Worm (Caenorhabditis elegans): ENCODE data around the gene his-69.

DNA sequence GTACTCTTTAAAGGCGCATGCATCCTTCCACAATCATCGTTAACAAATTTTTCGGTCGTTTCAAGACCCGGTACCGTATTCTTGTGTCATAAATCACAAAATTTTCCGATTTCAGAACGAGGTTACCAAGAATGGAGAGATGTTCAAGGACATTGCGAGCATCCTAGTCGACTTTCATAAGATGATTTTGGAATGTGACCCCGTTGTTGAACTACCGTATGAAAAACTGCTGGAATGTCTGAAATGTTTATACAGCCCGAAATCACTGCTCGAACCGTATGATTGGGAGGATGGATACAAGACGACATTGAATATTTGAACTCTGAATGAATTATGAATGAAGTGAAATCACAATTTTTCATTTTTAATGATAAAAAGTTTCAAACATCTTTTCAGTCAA lies 34.4 kb upstream of the his-69 start:
- TF ChIP-seq nhr-77 (tag; optimal IDR thresholded peaks at IDR 0.05) (no peak), lin-15B (tag; optimal IDR thresholded peaks at IDR 0.05) (no peak), ama-1 (optimal IDR thresholded peaks at IDR 0.05) (no peak), lin-35 (GFP tag; optimal IDR thresholded peaks at IDR 0.05) (no peak), alr-1 (tag; optimal IDR thresholded peaks at IDR 0.05; ENCODE audit: borderline replicate concordance) (no peak), nhr-76 (tag; optimal IDR thresholded peaks at IDR 0.05) (no peak), unc-62 (GFP tag; optimal IDR thresholded peaks at IDR 0.05) (no peak), ztf-11 (tag; optimal IDR thresholded peaks at IDR 0.05) (peak in 1 of 2 experiments; percentile 3), fkh-4 (tag; optimal IDR thresholded peaks at IDR 0.05; ENCODE audit: borderline replicate concordance) (no peak)
